Worm (Caenorhabditis elegans): ENCODE results near the gene F46B3.8.

ce11 chrV:20618632-20619031 is 4.3 kb downstream of the F46B3.8 start, which contains the start of gene F46B3.7:
- TF ChIP-seq dao-5 (tag; optimal IDR thresholded peaks at IDR 0.05) (no peak), him-1 (tag; optimal IDR thresholded peaks at IDR 0.05) (no peak), W03F9.2 (tag; optimal IDR thresholded peaks at IDR 0.05) (no peak)
